Worm (Caenorhabditis elegans): Measurements from ENCODE around the gene pid-5.

pid-5 gene

ce11 chrV:4131471-4131939, 44.2 kb upstream of the pid-5 start, which contains the start of gene nhr-57 (continued):
- TF ChIP-seq attf-4 (tag; optimal IDR thresholded peaks at IDR 0.05) (no peak), zfp-2 (tag; optimal IDR thresholded peaks at IDR 0.05) (no peak)

ce11 chrV:4134728-4135127, 41.0 kb upstream of the pid-5 start, which contains the start of gene lgc-1:
Gene lgc-1 (plus strand): TSS chrV:4135028.
- TF ChIP-seq hlh-30 (tag; optimal IDR thresholded peaks at IDR 0.05; ENCODE audit: insufficient read depth): no peak
- no peak for TF ChIP-seq hif-1 (tag; optimal IDR thresholded peaks at IDR 0.05)
- no peak for TF ChIP-seq rbr-2 (tag; optimal IDR thresholded peaks at IDR 0.05)
- no peak for TF ChIP-seq dmd-8 (GFP tag; IDR thresholded peaks at IDR 0.05)
- no peak for TF ChIP-seq madf-5 (GFP tag; IDR thresholded peaks at IDR 0.05)
- TF ChIP-seq aha-1 (tag): no peak
- TF ChIP-seq daf-12 (tag; optimal IDR thresholded peaks at IDR 0.05): no peak
- no peak for TF ChIP-seq sdz-12 (GFP tag; optimal IDR thresholded peaks at IDR 0.05)
- TF ChIP-seq aly-2 (tag; optimal IDR thresholded peaks at IDR 0.05): no peak
- TF ChIP-seq mdt-29 (GFP tag; IDR thresholded peaks at IDR 0.05): no peak
- no peak for TF ChIP-seq tag-97 (GFP tag; IDR thresholded peaks at IDR 0.05)
- no peak for TF ChIP-seq fos-1 (tag; optimal IDR thresholded peaks at IDR 0.05)
- TF ChIP-seq vab-7 (GFP tag; IDR thresholded peaks at IDR 0.05): no peak
- no peak for TF ChIP-seq gei-8 (GFP tag; optimal IDR thresholded peaks at IDR 0.05)
- no peak for TF ChIP-seq nhr-41 (GFP tag; IDR thresholded peaks at IDR 0.05)
- no peak for TF ChIP-seq T26A8.4 (GFP tag; IDR thresholded peaks at IDR 0.05)
- TF ChIP-seq ceh-44 (GFP tag; IDR thresholded peaks at IDR 0.05): no peak
- no peak for TF ChIP-seq jun-1 (tag; optimal IDR thresholded peaks at IDR 0.05)
- TF ChIP-seq F26F4.8 (GFP tag; conservative IDR thresholded peaks at IDR 0.05): no peak

ce11 chrV:4138688-4139087, 37.0 kb upstream of the pid-5 start, which contains the start of gene lgc-29:
Gene lgc-29 (plus strand): TSS chrV:4138988.
- TF ChIP-seq madf-9 (GFP tag; conservative IDR thresholded peaks at IDR 0.05) (no peak), ctbp-1 (GFP tag; IDR thresholded peaks at IDR 0.05) (no peak), hmg-1.1 (GFP tag; IDR thresholded peaks at IDR 0.05) (no peak), lin-29 (GFP tag; IDR thresholded peaks at IDR 0.05) (no peak), madf-5 (GFP tag; IDR thresholded peaks at IDR 0.05) (no peak), sdz-12 (GFP tag; optimal IDR thresholded peaks at IDR 0.05) (no peak), F26F4.8 (GFP tag; conservative IDR thresholded peaks at IDR 0.05) (no peak), nhr-42 (GFP tag; IDR thresholded peaks at IDR 0.05) (no peak), lir-3 (tag; optimal IDR thresholded peaks at IDR 0.05) (no peak), mxl-2 (GFP tag; conservative IDR thresholded peaks at IDR 0.05) (no peak), nhr-6 (tag; optimal IDR thresholded peaks at IDR 0.05) (no peak), cey-2 (tag; optimal IDR thresholded peaks at IDR 0.05; ENCODE audit: borderline replicate concordance, insufficient read depth) (no peak), dmd-9 (GFP tag; IDR thresholded peaks at IDR 0.05) (no peak), lin-15B (tag; optimal IDR thresholded peaks at IDR 0.05) (no peak), ztf-7 (tag; optimal IDR thresholded peaks at IDR 0.05) (no peak), nhr-11 (tag; optimal IDR thresholded peaks at IDR 0.05) (no peak), pha-4 (GFP tag; IDR thresholded peaks at IDR 0.05) (no peak), pha-4 (tag; optimal IDR thresholded peaks at IDR 0.05) (no peak), tra-1 (GFP tag; IDR thresholded peaks at IDR 0.05) (no peak), lin-39 (tag; optimal IDR thresholded peaks at IDR 0.05) (no peak), ces-1 (GFP tag; optimal IDR thresholded peaks at IDR 0.05) (no peak)

Data from whole organism, L4 larva.